Fruit fly (Drosophila melanogaster): ENCODE results near the gene cv.
A peak's percentile ranks its signal among the peaks of the same experiment; 100 is the strongest.

The cv gene

DNA sequence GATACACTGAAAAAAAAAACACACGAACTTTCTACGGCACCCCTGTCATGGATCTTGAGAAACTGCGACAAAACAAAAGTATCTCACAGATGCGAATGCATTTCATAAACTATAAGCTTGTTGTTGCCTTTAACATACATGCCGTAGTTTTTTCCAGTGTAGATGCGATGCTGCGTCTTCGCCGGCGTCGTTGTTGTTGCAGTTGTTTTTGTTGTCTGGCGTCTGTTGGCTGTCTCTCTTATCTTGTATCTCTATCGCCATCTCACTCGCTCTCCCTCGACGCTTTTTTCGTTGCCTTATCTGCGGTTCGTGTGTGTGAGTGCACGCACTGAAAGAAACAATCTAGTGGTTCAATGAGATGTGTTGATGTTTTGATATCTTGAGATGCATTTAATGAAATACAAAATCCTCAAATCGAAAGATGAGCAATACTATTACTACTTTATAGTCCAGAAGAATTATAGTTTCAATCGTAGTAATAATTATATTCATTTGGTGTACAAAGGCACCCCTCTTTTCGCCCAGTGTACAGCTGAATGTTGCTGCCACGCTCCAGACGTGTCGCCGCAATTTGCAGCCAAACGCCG lies 6.7 kb downstream of the cv start (continued):
- TF ChIP-seq BEAF-32 (GFP tag; optimal IDR thresholded peaks at IDR 0.05) (no peak), B-H2 (GFP tag; optimal IDR thresholded peaks at IDR 0.05) (peak; percentile 79), Chrac-16 (GFP tag; optimal IDR thresholded peaks at IDR 0.05) (peak; percentile 97), repo (GFP tag; optimal IDR thresholded peaks at IDR 0.05) (peak; percentile 97), Dfd (GFP tag; optimal IDR thresholded peaks at IDR 0.05) (no peak), stc (GFP tag; IDR thresholded peaks at IDR 0.05) (peak; percentile 93), chif (GFP tag; optimal IDR thresholded peaks at IDR 0.05) (peak; percentile 98), CG9817 (tag; optimal IDR thresholded peaks at IDR 0.05) (peak; percentile 93), lov (optimal IDR thresholded peaks at IDR 0.05) (no peak), lov (GFP tag; IDR thresholded peaks at IDR 0.05) (peak; percentile 97), CG33213 (GFP tag; optimal IDR thresholded peaks at IDR 0.05) (peak; percentile 98), sc (optimal IDR thresholded peaks at IDR 0.05) (no peak), sc (GFP tag; optimal IDR thresholded peaks at IDR 0.05) (peak; percentile 68), Sry-β (GFP tag; optimal IDR thresholded peaks at IDR 0.05) (peak; percentile 69), CG1529 (GFP tag; optimal IDR thresholded peaks at IDR 0.05) (peak; percentile 93), ranshi (GFP tag; IDR thresholded peaks at IDR 0.05) (peak; percentile 97), B-H1 (GFP tag; IDR thresholded peaks at IDR 0.05) (peak; percentile 92), CG2875 (GFP tag; optimal IDR thresholded peaks at IDR 0.05) (peak; percentile 95), jing (GFP tag; optimal IDR thresholded peaks at IDR 0.05) (peak; percentile 91), CG10654 (GFP tag; optimal IDR thresholded peaks at IDR 0.05) (peak; percentile 97), CG4730 (GFP tag; IDR thresholded peaks at IDR 0.05) (peak; percentile 96), eve (GFP tag; optimal IDR thresholded peaks at IDR 0.05) (peak in 1 of 2 experiments; percentile 90), crol (GFP tag; IDR thresholded peaks at IDR 0.05) (peak; percentile 48), CG12236 (GFP tag; optimal IDR thresholded peaks at IDR 0.05) (peak; percentile 97), CG17612 (GFP tag; IDR thresholded peaks at IDR 0.05) (peak; percentile 81), CG7928 (GFP tag; optimal IDR thresholded peaks at IDR 0.05) (peak; percentile 66), CG8089 (GFP tag; optimal IDR thresholded peaks at IDR 0.05) (peak; percentile 98), ssp (GFP tag; IDR thresholded peaks at IDR 0.05) (peak; percentile 85), gro (GFP tag; optimal IDR thresholded peaks at IDR 0.05) (peak; percentile 95), pan (optimal IDR thresholded peaks at IDR 0.05) (no peak), pan (GFP tag; optimal IDR thresholded peaks at IDR 0.05 in 1 of 2, IDR thresholded peaks at IDR 0.05 in 1 of 2) (peak in 1 of 2 experiments; percentile 96), CG16813 (GFP tag; IDR thresholded peaks at IDR 0.05; ENCODE audit: partially characterized antibody) (no peak), Side (GFP tag; optimal IDR thresholded peaks at IDR 0.05) (peak; percentile 98), vvl (GFP tag; IDR thresholded peaks at IDR 0.05) (peak; percentile 98), maf-S (GFP tag; optimal IDR thresholded peaks at IDR 0.05) (peak; percentile 97), CG9215 (GFP tag; IDR thresholded peaks at IDR 0.05) (peak; percentile 86), CG6654 (GFP tag; optimal IDR thresholded peaks at IDR 0.05) (peak; percentile 69), Bdp1 (GFP tag; optimal IDR thresholded peaks at IDR 0.05) (peak; percentile 90), cad (GFP tag; optimal IDR thresholded peaks at IDR 0.05) (no peak), kay (GFP tag; optimal IDR thresholded peaks at IDR 0.05) (peak; percentile 95), CG9437 (GFP tag; optimal IDR thresholded peaks at IDR 0.05) (peak; percentile 91), lilli (GFP tag; optimal IDR thresholded peaks at IDR 0.05) (peak; percentile 96), zfh1 (GFP tag; IDR thresholded peaks at IDR 0.05) (peak; percentile 98), zfh2 (GFP tag; optimal IDR thresholded peaks at IDR 0.05) (peak; percentile 92), salm (tag; optimal IDR thresholded peaks at IDR 0.05) (peak; percentile 89), CG10979 (tag; optimal IDR thresholded peaks at IDR 0.05) (peak; percentile 94), CG9727 (GFP tag; optimal IDR thresholded peaks at IDR 0.05) (peak; percentile 98), dpn (GFP tag; optimal IDR thresholded peaks at IDR 0.05) (peak; percentile 98), sima (GFP tag; optimal IDR thresholded peaks at IDR 0.05) (peak; percentile 94), dati (GFP tag; IDR thresholded peaks at IDR 0.05) (peak; percentile 94), CkIIα-i1 (GFP tag; IDR thresholded peaks at IDR 0.05) (peak; percentile 89), dysf (GFP tag; IDR thresholded peaks at IDR 0.05) (peak; percentile 96)
